Worm (Caenorhabditis elegans) whole organism, L1 larva: ENCODE results near the gene C30H6.8.

Experiments used
- alr-1 ChIP-seq: fragments of 200-800 bp; sonication (Bioruptor generic); optimal IDR thresholded peaks from 2 replicates; lab custom pipeline; 2018; ENCODE audit warnings: borderline replicate concordance, mild to moderate bottlenecking, missing genetic modification characterization, missing compliant biosample characterization
- aly-2 ChIP-seq: fragments of 150-350 bp; optimal IDR thresholded peaks from 2 replicates; lab custom pipeline; 2014; ENCODE audit warnings: missing biosample characterization, missing genetic modification characterization
- blmp-1 ChIP-seq: fragments of 150-350 bp; optimal IDR thresholded peaks from 2 replicates; lab custom pipeline; 2014; ENCODE audit warnings: missing biosample characterization, missing genetic modification characterization
- ceh-63 ChIP-seq: fragments of 200-800 bp; sonication (Bioruptor generic); optimal IDR thresholded peaks from 2 replicates; lab custom pipeline; 2018; ENCODE audit warnings: mild to moderate bottlenecking, missing genetic modification characterization, missing compliant biosample characterization
- dpl-1 ChIP-seq, 3 experiments: fragments of 150-350 bp in 2 of 3; sonication (generic microtip) in 1 of 3; optimal IDR thresholded peaks; 2 replicates each; lab custom pipeline; 2014 to 2017; ENCODE audit warnings: missing biosample characterization in 3 of 3, missing genetic modification characterization in 3 of 3, missing genetic modification reagents in 3 of 3
- efl-1 ChIP-seq, 4 experiments: fragments of 150-350 bp; optimal IDR thresholded peaks in 3 of 4; peaks in 1 of 4; 1 replicate in 1 of 4; 2 replicates in 3 of 4; lab custom pipeline; 2014; ENCODE audit warnings: missing biosample characterization in 2 of 4, missing genetic modification characterization in 2 of 4, missing genetic modification reagents in 2 of 4
- egl-13 ChIP-seq: sonication (generic microtip); optimal IDR thresholded peaks from 2 replicates; lab custom pipeline; 2016; ENCODE audit warnings: missing genotype, missing genetic modification reagents, missing genetic modification characterization, missing compliant biosample characterization
- egl-27 ChIP-seq, 2 experiments: fragments of 150-350 bp in 1 of 2; sonication (generic microtip); optimal IDR thresholded peaks; 3 replicates each; lab custom pipeline; 2017 to 2018; ENCODE audit warnings: missing biosample characterization in 2 of 2, missing genetic modification characterization in 2 of 2, missing genetic modification reagents in 2 of 2
- elt-2 ChIP-seq: sonication (generic microtip); optimal IDR thresholded peaks from 2 replicates; lab custom pipeline; 2016; ENCODE audit warnings: missing genetic modification characterization, mild to moderate bottlenecking, inconsistent platforms, missing compliant biosample characterization, missing genetic modification reagents
- fkh-4 ChIP-seq: sonication (generic microtip); optimal IDR thresholded peaks from 2 replicates; lab custom pipeline; 2016; ENCODE audit warnings: missing compliant biosample characterization, missing genetic modification characterization, borderline replicate concordance
- grh-1 ChIP-seq: fragments of 200-800 bp; sonication (Bioruptor generic); IDR thresholded peaks from 2 replicates; pipeline ENCODE4 v1.3.6; 2022; ENCODE audit warnings: missing genetic modification reagents, missing genetic modification characterization, missing compliant biosample characterization
- hlh-17 ChIP-seq: fragments of 200-800 bp; sonication (Bioruptor generic); optimal IDR thresholded peaks from 2 replicates; lab custom pipeline; 2018; ENCODE audit warnings: missing genetic modification characterization, mild to moderate bottlenecking, missing compliant biosample characterization, moderate library complexity, borderline replicate concordance
- hpl-2 ChIP-seq: fragments of 150-350 bp; optimal IDR thresholded peaks from 2 replicates; lab custom pipeline; 2014; ENCODE audit warnings: missing biosample characterization, missing genetic modification reagents, missing genetic modification characterization
- irx-1 ChIP-seq: sonication (generic microtip); optimal IDR thresholded peaks from 2 replicates; lab custom pipeline; 2016; ENCODE audit warnings: missing genetic modification characterization, missing compliant biosample characterization
- isw-1 ChIP-seq: fragments of 200-800 bp; sonication (Bioruptor generic); IDR thresholded peaks from 2 replicates; pipeline ENCODE4 v1.3.6; 2022; ENCODE audit warnings: missing genetic modification characterization, missing compliant biosample characterization
- jun-1 ChIP-seq: fragments of 150-350 bp; optimal IDR thresholded peaks from 2 replicates; lab custom pipeline; 2014; ENCODE audit warnings: missing biosample characterization, missing genetic modification reagents, missing genetic modification characterization
- lin-14 ChIP-seq: fragments of 200-800 bp; sonication (Bioruptor generic); optimal IDR thresholded peaks from 2 replicates; lab custom pipeline; 2018; ENCODE audit warnings: mild to moderate bottlenecking, missing genetic modification characterization, moderate library complexity, missing compliant biosample characterization
- lin-15B ChIP-seq: fragments of 150-350 bp; sonication (generic microtip); optimal IDR thresholded peaks from 3 replicates; lab custom pipeline; 2014; ENCODE audit warnings: missing biosample characterization, missing genetic modification characterization
- lin-35 ChIP-seq, 2 experiments: fragments of 150-350 bp; optimal IDR thresholded peaks; 2 replicates each; lab custom pipeline; 2014; ENCODE audit warnings: missing biosample characterization in 2 of 2, missing genetic modification characterization in 2 of 2, missing genetic modification reagents in 2 of 2
- lir-3 ChIP-seq: sonication (generic microtip); optimal IDR thresholded peaks from 2 replicates; lab custom pipeline; 2016; ENCODE audit warnings: mild to moderate bottlenecking, missing genetic modification characterization, moderate library complexity, missing compliant biosample characterization; ENCODE audit not compliant: poor library complexity
- lsy-2 ChIP-seq, 2 experiments: fragments of 150-350 bp; optimal IDR thresholded peaks; 2 replicates each; lab custom pipeline; 2014; ENCODE audit warnings: missing biosample characterization in 2 of 2, missing genetic modification characterization in 2 of 2
- mab-9 ChIP-seq: fragments of 200-800 bp; sonication (Bioruptor generic); IDR thresholded peaks from 2 replicates; pipeline ENCODE4 v1.3.6; 2022; ENCODE audit warnings: missing genetic modification reagents, missing genetic modification characterization, missing compliant biosample characterization
- mep-1 ChIP-seq: fragments of 150-350 bp; optimal IDR thresholded peaks from 2 replicates; lab custom pipeline; 2014; ENCODE audit warnings: missing biosample characterization, missing genetic modification characterization
- nhr-11 ChIP-seq: fragments of 150-350 bp; optimal IDR thresholded peaks from 2 replicates; lab custom pipeline; 2014; ENCODE audit warnings: missing biosample characterization, missing genetic modification characterization
- nhr-19 ChIP-seq: fragments of 200-800 bp; sonication (Bioruptor generic); conservative IDR thresholded peaks from 2 replicates; pipeline ENCODE4 v1.3.6; 2022; ENCODE audit warnings: missing genetic modification characterization, missing compliant biosample characterization
- nhr-237 ChIP-seq: fragments of 150-350 bp; optimal IDR thresholded peaks from 2 replicates; lab custom pipeline; 2014; ENCODE audit warnings: missing biosample characterization, missing genetic modification characterization
- nhr-76 ChIP-seq: sonication (generic microtip); optimal IDR thresholded peaks from 2 replicates; lab custom pipeline; 2017; ENCODE audit warnings: missing biosample characterization, missing genetic modification characterization
- nhr-84 ChIP-seq: sonication (generic microtip); optimal IDR thresholded peaks from 2 replicates; lab custom pipeline; 2017; ENCODE audit warnings: missing biosample characterization, missing genetic modification characterization
- nhr-85 ChIP-seq: sonication (generic microtip); peaks from one replicate; lab custom pipeline; 2016; ENCODE audit warnings: missing genetic modification characterization, inconsistent platforms, missing compliant biosample characterization
- nhr-90 ChIP-seq: sonication (generic microtip); optimal IDR thresholded peaks from 2 replicates; lab custom pipeline; 2016; ENCODE audit warnings: mild to moderate bottlenecking, missing genetic modification characterization, missing compliant biosample characterization; ENCODE audit not compliant: poor library complexity
- pax-3 ChIP-seq: fragments of 200-800 bp; sonication (Bioruptor generic); optimal IDR thresholded peaks from 2 replicates; lab custom pipeline; 2018; ENCODE audit warnings: mild to moderate bottlenecking, missing genetic modification characterization, moderate library complexity, missing compliant biosample characterization
- pqm-1 ChIP-seq: sonication (generic microtip); optimal IDR thresholded peaks from 3 replicates; lab custom pipeline; 2017; ENCODE audit warnings: missing biosample characterization, missing genetic modification characterization
- skn-1 ChIP-seq: fragments of 150-350 bp; optimal IDR thresholded peaks from 2 replicates; lab custom pipeline; 2014; ENCODE audit warnings: missing biosample characterization, missing genetic modification characterization
- sox-4 ChIP-seq: sonication (generic microtip); optimal IDR thresholded peaks from 2 replicates; lab custom pipeline; 2016; ENCODE audit warnings: missing genetic modification characterization, missing compliant biosample characterization
- sptf-1 ChIP-seq: fragments of 150-350 bp; optimal IDR thresholded peaks from 2 replicates; lab custom pipeline; 2014; ENCODE audit warnings: missing biosample characterization, missing genetic modification characterization
- unc-130 ChIP-seq: fragments of 150-350 bp; optimal IDR thresholded peaks from 2 replicates; lab custom pipeline; 2017; ENCODE audit warnings: missing biosample characterization, missing genetic modification characterization, inconsistent platforms
- unc-30 ChIP-seq: sonication (generic microtip); optimal IDR thresholded peaks from 2 replicates; lab custom pipeline; 2017; ENCODE audit warnings: missing biosample characterization, missing genetic modification characterization
- vab-15 ChIP-seq: sonication (generic microtip); optimal IDR thresholded peaks from 2 replicates; lab custom pipeline; 2017; ENCODE audit warnings: missing genotype, mild to moderate bottlenecking, missing genetic modification characterization, missing compliant biosample characterization
- xbp-1 ChIP-seq: sonication (generic microtip); optimal IDR thresholded peaks from 2 replicates; lab custom pipeline; 2016; ENCODE audit warnings: missing genetic modification characterization, missing compliant biosample characterization
- zag-1 ChIP-seq: fragments of 150-350 bp; optimal IDR thresholded peaks from 2 replicates; lab custom pipeline; 2014; ENCODE audit warnings: missing biosample characterization, missing genetic modification characterization
- zip-4 ChIP-seq: fragments of 200-800 bp; sonication (Bioruptor generic); optimal IDR thresholded peaks from 2 replicates; lab custom pipeline; 2018; ENCODE audit warnings: mild to moderate bottlenecking, missing genetic modification characterization, moderate library complexity, missing compliant biosample characterization
- ztf-11 ChIP-seq, 2 experiments: sonication (generic microtip); optimal IDR thresholded peaks; 2 replicates each; lab custom pipeline; 2016 to 2017; ENCODE audit warnings: missing genetic modification characterization in 2 of 2, missing biosample characterization in 1 of 2, missing compliant biosample characterization in 1 of 2
- ztf-4 ChIP-seq: fragments of 150-350 bp; optimal IDR thresholded peaks from 2 replicates; lab custom pipeline; 2014; ENCODE audit warnings: missing biosample characterization, missing genetic modification characterization

Gene C30H6.8

ce11 chrIV:17335031-17335430 lies 47.1 kb upstream of the C30H6.8 start, which contains the start of gene C49C3.8:
Gene C49C3.8 (plus strand): TSS chrIV:17335203.
- TF ChIP-seq lsy-2 (tag; optimal IDR thresholded peaks at IDR 0.05; lab: Kevin White, UChicago) (peak in 1 of 2 experiments; percentile 26), sox-4 (tag; lab: Kevin White, UChicago) (no peak), grh-1 (GFP tag; lab: Robert Waterston, UW) (no peak), efl-1 (optimal IDR thresholded peaks at IDR 0.05; lab: Kevin White, UChicago) (no peak), efl-1 (GFP tag; optimal IDR thresholded peaks at IDR 0.05 in 1 of 2; lab: Kevin White, UChicago) (peak in 1 of 2 experiments; percentile 12), pqm-1 (tag; lab: Kevin White, UChicago) (no peak), vab-15 (tag; lab: Kevin White, UChicago) (no peak), lin-14 (GFP tag; lab: Kevin White, UChicago) (peak; percentile 60), fkh-4 (tag; lab: Kevin White, UChicago) (no peak), zag-1 (no peak), nhr-84 (tag; lab: Kevin White, UChicago) (no peak), blmp-1 (tag; lab: Kevin White, UChicago) (peak; percentile 38), lin-15B (tag; lab: Kevin White, UChicago) (no peak), isw-1 (GFP tag; lab: Robert Waterston, UW) (no peak), nhr-76 (no peak), zip-4 (GFP tag; lab: Kevin White, UChicago) (no peak), mep-1 (tag; lab: Kevin White, UChicago) (peak; percentile 29), nhr-85 (tag; lab: Kevin White, UChicago) (no peak), ztf-4 (no peak), lir-3 (tag; lab: Kevin White, UChicago) (no peak), xbp-1 (tag; lab: Kevin White, UChicago) (no peak), ceh-63 (no peak), nhr-90 (tag; lab: Kevin White, UChicago) (no peak), lin-35 (GFP tag; optimal IDR thresholded peaks at IDR 0.05; lab: Kevin White, UChicago) (no peak), unc-30 (tag; lab: Kevin White, UChicago) (no peak), pax-3 (tag; lab: Kevin White, UChicago) (no peak), hlh-17 (GFP tag; lab: Kevin White, UChicago) (no peak), nhr-11 (no peak), aly-2 (tag; lab: Kevin White, UChicago) (no peak), jun-1 (tag; lab: Kevin White, UChicago) (no peak), egl-13 (tag; lab: Kevin White, UChicago) (no peak), sptf-1 (tag; lab: Kevin White, UChicago) (no peak), egl-27 (tag; optimal IDR thresholded peaks at IDR 0.05; lab: Kevin White, UChicago) (no peak), irx-1 (tag; lab: Kevin White, UChicago) (no peak), elt-2 (tag; lab: Kevin White, UChicago) (no peak), hpl-2 (GFP tag; lab: Kevin White, UChicago) (no peak), ztf-11 (tag; optimal IDR thresholded peaks at IDR 0.05; lab: Kevin White, UChicago) (no peak), nhr-237 (tag; lab: Kevin White, UChicago) (no peak), skn-1 (no peak), alr-1 (tag; lab: Kevin White, UChicago) (no peak), unc-130 (no peak), nhr-19 (no peak), dpl-1 (GFP tag; optimal IDR thresholded peaks at IDR 0.05; lab: Kevin White, UChicago) (peak in 1 of 3 experiments; percentile 19), mab-9 (GFP tag; lab: Robert Waterston, UW) (no peak)
- TF ChIP-seq, all 84 proteins: peak for 6
